Fruit fly (Drosophila melanogaster): ENCODE measurements around the gene CG6761.

- TF ChIP-seq CG8301 (tag; optimal IDR thresholded peaks at IDR 0.05) (no peak), gl (tag; optimal IDR thresholded peaks at IDR 0.05) (no peak), CG13204 (GFP tag; optimal IDR thresholded peaks at IDR 0.05) (no peak), Pif1B (GFP tag; optimal IDR thresholded peaks at IDR 0.05) (no peak), CG34367 (tag; optimal IDR thresholded peaks at IDR 0.05) (no peak), rn (GFP tag; IDR thresholded peaks at IDR 0.05) (no peak)
Measured at dm6 chr3L:9703495-9703894, at the start of gene CG6761.

All from whole organism, pupa.